Fruit fly (Drosophila melanogaster): Measurements from ENCODE around the gene noc.
A peak's percentile ranks its signal among the peaks of the same experiment; 100 is the strongest.

The noc gene

DNA sequence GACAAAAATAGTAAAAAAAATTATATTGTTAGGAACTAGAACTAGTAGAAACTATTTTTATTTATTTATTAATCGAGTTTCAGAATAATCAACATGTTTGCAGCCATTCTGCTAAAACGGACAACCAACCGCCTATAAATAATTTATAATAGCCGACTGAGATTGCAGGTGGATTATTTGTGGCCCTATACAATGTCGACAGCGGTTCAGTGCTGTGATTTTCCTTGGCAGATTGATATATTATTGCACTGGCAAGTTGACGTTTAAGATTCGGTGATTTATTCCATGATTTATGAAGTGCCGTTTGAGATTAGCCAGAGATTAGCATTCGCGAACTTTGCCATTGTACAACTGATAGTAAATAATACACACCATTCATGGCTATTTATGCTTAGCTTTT is 6.2 kb downstream of the noc start:
- TF ChIP-seq Hr78 (GFP tag; optimal IDR thresholded peaks at IDR 0.05), result no peak
- peak; percentile 27; the same call in 1 of the 3 replicates for TF ChIP-seq ci (GFP tag; IDR thresholded peaks at IDR 0.05)
- TF ChIP-seq CG18262 (tag; optimal IDR thresholded peaks at IDR 0.05), result no peak
- peak; percentile 13 for TF ChIP-seq CG34376 (GFP tag; optimal IDR thresholded peaks at IDR 0.05)
- peak; percentile 27 for TF ChIP-seq CG6813 (GFP tag; optimal IDR thresholded peaks at IDR 0.05)
- no peak for TF ChIP-seq lov (optimal IDR thresholded peaks at IDR 0.05)
- 0 out of 3 replicates have a peak, but pooled peaks have one; percentile 31 for TF ChIP-seq lov (GFP tag; IDR thresholded peaks at IDR 0.05)
- no peak for TF ChIP-seq eyg (GFP tag; optimal IDR thresholded peaks at IDR 0.05)
- no peak for TF ChIP-seq dmrt99B (tag; optimal IDR thresholded peaks at IDR 0.05)
- peak; percentile 34 for TF ChIP-seq exex (tag; optimal IDR thresholded peaks at IDR 0.05)

dm6 chr2L:14497459-14498258 is 7.0 kb downstream of the noc start:
- TF ChIP-seq so (GFP tag; IDR thresholded peaks at IDR 0.05) (peak; percentile 85), abd-A (tag; optimal IDR thresholded peaks at IDR 0.05) (peak; percentile 80), Bgb (GFP tag; IDR thresholded peaks at IDR 0.05; ENCODE audit: partially characterized antibody) (no peak), eve (GFP tag; optimal IDR thresholded peaks at IDR 0.05) (peak in 1 of 2 experiments; percentile 17), cad (GFP tag; optimal IDR thresholded peaks at IDR 0.05) (peak; percentile 77), corto (GFP tag; optimal IDR thresholded peaks at IDR 0.05) (no peak), cg (GFP tag; optimal IDR thresholded peaks at IDR 0.05) (peak; percentile 44), D (optimal IDR thresholded peaks at IDR 0.05) (no peak), D (GFP tag; optimal IDR thresholded peaks at IDR 0.05) (peak; percentile 49), mirr (GFP tag; optimal IDR thresholded peaks at IDR 0.05) (peak; percentile 58), ranshi (GFP tag; IDR thresholded peaks at IDR 0.05) (0 out of 2 replicates have a peak, but pooled peaks have one; percentile 40), emc (GFP tag; optimal IDR thresholded peaks at IDR 0.05) (no peak), Vsx1 (GFP tag; optimal IDR thresholded peaks at IDR 0.05) (peak; percentile 11), CG3838 (GFP tag; optimal IDR thresholded peaks at IDR 0.05) (peak; percentile 30), CG8924 (tag; optimal IDR thresholded peaks at IDR 0.05) (peak; percentile 17), CG8290 (GFP tag; optimal IDR thresholded peaks at IDR 0.05) (no peak), CG8290 (tag; optimal IDR thresholded peaks at IDR 0.05) (peak in 1 of 2 experiments; percentile 30), sna (GFP tag; IDR thresholded peaks at IDR 0.05; ENCODE audit: partially characterized antibody) (no peak), Blimp-1 (GFP tag; optimal IDR thresholded peaks at IDR 0.05) (peak; percentile 45), tin (GFP tag; optimal IDR thresholded peaks at IDR 0.05) (no peak), CG32772 (GFP tag; IDR thresholded peaks at IDR 0.05) (peak; percentile 45; the same call in 1 of the 2 replicates), sqz (GFP tag; optimal IDR thresholded peaks at IDR 0.05) (peak; percentile 52), chm (GFP tag; IDR thresholded peaks at IDR 0.05) (no peak), CG15269 (tag; optimal IDR thresholded peaks at IDR 0.05) (peak; percentile 65), row (GFP tag; IDR thresholded peaks at IDR 0.05) (0 out of 3 replicates have a peak, but pooled peaks have one; percentile 23), kni (GFP tag; optimal IDR thresholded peaks at IDR 0.05) (peak; percentile 33), pros (GFP tag; optimal IDR thresholded peaks at IDR 0.05) (peak; percentile 30), sens (GFP tag) (peak; percentile 78), dmrt11E (tag; optimal IDR thresholded peaks at IDR 0.05) (peak; percentile 78), CG12769 (tag; optimal IDR thresholded peaks at IDR 0.05) (peak; percentile 42), Abd-B (GFP tag; optimal IDR thresholded peaks at IDR 0.05) (peak; percentile 0), Opbp (GFP tag; IDR thresholded peaks at IDR 0.05; ENCODE audit: partially characterized antibody) (no peak), YL-1 (GFP tag; optimal IDR thresholded peaks at IDR 0.05) (no peak), vvl (GFP tag; IDR thresholded peaks at IDR 0.05) (0 out of 2 replicates have a peak, but pooled peaks have one; percentile 33), twi (tag; optimal IDR thresholded peaks at IDR 0.05) (peak; percentile 89), toy (GFP tag; IDR thresholded peaks at IDR 0.05) (no peak), CG33557 (GFP tag; optimal IDR thresholded peaks at IDR 0.05) (peak; percentile 6), scrt (GFP tag; optimal IDR thresholded peaks at IDR 0.05) (no peak)

Measured in whole organism, embryonic.